Worm (Caenorhabditis elegans): ENCODE measurements around the gene lin-39.
A peak's percentile ranks its signal among the peaks of the same experiment; 100 is the strongest.

The lin-39 gene

DNA sequence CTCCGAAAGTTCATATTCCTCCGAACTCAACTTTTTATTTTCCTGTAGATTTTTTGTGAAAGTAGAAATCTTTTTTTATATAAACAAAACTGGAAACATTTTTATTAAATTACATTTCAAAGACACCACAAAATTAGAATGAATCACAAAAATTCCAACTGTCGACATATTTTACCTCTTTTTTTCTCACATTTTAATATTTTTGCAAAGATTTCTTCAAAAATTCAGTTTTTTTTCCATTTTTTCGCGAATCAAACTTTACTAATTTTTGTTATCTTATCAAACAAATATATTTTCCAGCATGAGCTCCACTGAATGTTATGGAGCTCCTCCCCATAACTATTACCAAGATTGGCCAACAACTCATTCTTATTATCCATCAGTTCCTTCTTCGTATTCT, 18.9 kb upstream of the lin-39 start, which contains the start of gene ceh-13:
ceh-13 (plus strand) TSS at position 301 of the 400 bp plus-strand sequence.
- TF ChIP-seq elt-1 (tag; optimal IDR thresholded peaks at IDR 0.05) (no peak), lsy-12 (tag; optimal IDR thresholded peaks at IDR 0.05) (no peak), ceh-28 (tag; optimal IDR thresholded peaks at IDR 0.05) (no peak), ceh-82 (tag; optimal IDR thresholded peaks at IDR 0.05) (no peak), hmg-11 (tag; optimal IDR thresholded peaks at IDR 0.05) (no peak), mml-1 (tag; optimal IDR thresholded peaks at IDR 0.05) (no peak), ceh-9 (tag; optimal IDR thresholded peaks at IDR 0.05) (no peak), lin-39 (tag; optimal IDR thresholded peaks at IDR 0.05) (no peak), pqm-1 (tag; optimal IDR thresholded peaks at IDR 0.05) (no peak), nhr-237 (tag; optimal IDR thresholded peaks at IDR 0.05) (no peak)

DNA sequence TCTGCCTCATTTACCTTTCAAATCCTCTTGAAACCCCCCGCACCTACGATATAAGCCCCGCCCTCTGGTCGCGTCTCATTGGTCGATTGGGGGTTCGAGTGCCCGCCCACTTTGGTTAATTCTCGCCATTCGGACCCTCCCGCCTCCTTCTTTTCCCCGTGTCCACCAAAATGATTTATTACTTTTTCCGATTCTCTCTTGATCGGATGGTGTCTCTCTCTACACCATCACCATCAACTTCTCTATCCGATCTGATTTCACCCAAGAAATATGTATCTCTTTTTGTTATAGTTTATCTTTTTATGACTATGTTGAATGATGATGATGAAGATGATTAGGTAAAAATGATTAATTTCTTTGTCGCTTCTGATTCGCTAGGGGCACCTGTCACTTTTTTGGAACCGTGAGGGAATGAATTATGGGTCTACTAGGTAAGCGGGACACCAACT, 18.3 kb upstream of the lin-39 start:
- TF ChIP-seq daf-12 (tag; optimal IDR thresholded peaks at IDR 0.05): no peak
- TF ChIP-seq unc-62 (GFP tag; optimal IDR thresholded peaks at IDR 0.05): peak; percentile 60
- no peak for TF ChIP-seq pqm-1 (tag; optimal IDR thresholded peaks at IDR 0.05)
- no peak for TF ChIP-seq unc-39 (tag; optimal IDR thresholded peaks at IDR 0.05)
- no peak for TF ChIP-seq aly-2 (tag; optimal IDR thresholded peaks at IDR 0.05)
- TF ChIP-seq ceh-82 (tag; optimal IDR thresholded peaks at IDR 0.05): no peak
- TF ChIP-seq tbx-2 (tag; optimal IDR thresholded peaks at IDR 0.05): no peak
- no peak for TF ChIP-seq ztf-4 (tag; optimal IDR thresholded peaks at IDR 0.05)
- no peak for TF ChIP-seq nhr-12 (tag; optimal IDR thresholded peaks at IDR 0.05)
- TF ChIP-seq nhr-25 (tag; optimal IDR thresholded peaks at IDR 0.05): peak; percentile 34
- peak; percentile 75 for TF ChIP-seq elt-1 (tag; optimal IDR thresholded peaks at IDR 0.05)
- no peak for TF ChIP-seq elt-3 (tag; optimal IDR thresholded peaks at IDR 0.05)
- no peak for TF ChIP-seq fkh-2 (tag; optimal IDR thresholded peaks at IDR 0.05)
- no peak for TF ChIP-seq eor-1 (tag; optimal IDR thresholded peaks at IDR 0.05)
- TF ChIP-seq lin-39 (tag; optimal IDR thresholded peaks at IDR 0.05): no peak
- no peak for TF ChIP-seq ZK546.5 (tag; optimal IDR thresholded peaks at IDR 0.05)
- no peak for TF ChIP-seq nhr-76 (tag; optimal IDR thresholded peaks at IDR 0.05)
- no peak for TF ChIP-seq lin-15B (tag; optimal IDR thresholded peaks at IDR 0.05)
- TF ChIP-seq hmg-11 (tag; optimal IDR thresholded peaks at IDR 0.05): no peak
- TF ChIP-seq R02D3.7 (tag; optimal IDR thresholded peaks at IDR 0.05): no peak
- no peak for TF ChIP-seq nhr-43 (tag; optimal IDR thresholded peaks at IDR 0.05; ENCODE audit: poor library complexity, severe bottlenecking)
- TF ChIP-seq nfya-1 (tag; optimal IDR thresholded peaks at IDR 0.05; ENCODE audit: insufficient read depth): peak; percentile 95
- TF ChIP-seq ama-1 (optimal IDR thresholded peaks at IDR 0.05): no peak
- no peak for TF ChIP-seq zag-1 (tag; optimal IDR thresholded peaks at IDR 0.05)

DNA sequence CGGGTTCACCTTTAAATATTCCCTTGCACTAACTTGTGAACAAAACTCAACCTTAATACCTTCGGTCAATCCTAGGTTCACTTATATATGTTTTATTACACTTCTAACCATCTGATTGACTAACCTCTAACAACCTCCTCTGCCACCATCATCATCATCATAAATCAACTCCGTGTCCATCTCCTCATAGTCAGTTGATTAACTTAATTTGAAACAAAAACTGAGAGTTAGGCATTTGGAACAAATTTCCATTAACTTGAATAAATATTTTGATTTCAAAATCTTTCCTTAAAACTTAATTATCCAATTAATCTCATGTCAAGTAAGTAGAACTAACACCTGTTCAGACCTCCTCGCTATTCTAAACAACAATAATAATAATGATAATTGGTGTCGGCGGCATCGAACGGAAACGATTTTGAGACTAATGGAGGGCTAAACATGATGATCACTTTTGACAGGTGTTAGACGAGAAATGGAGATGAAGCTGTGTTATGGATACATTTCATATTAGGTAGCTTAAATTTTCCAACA, 17.3 kb upstream of the lin-39 start:
- no peak for TF ChIP-seq ceh-9 (tag; optimal IDR thresholded peaks at IDR 0.05)
- no peak for TF ChIP-seq nhr-11 (tag; optimal IDR thresholded peaks at IDR 0.05)
- TF ChIP-seq nhr-77 (tag; optimal IDR thresholded peaks at IDR 0.05): no peak
- TF ChIP-seq pqm-1 (tag; optimal IDR thresholded peaks at IDR 0.05): no peak
- TF ChIP-seq R02D3.7 (tag; optimal IDR thresholded peaks at IDR 0.05): no peak
- no peak for TF ChIP-seq pha-4 (tag; optimal IDR thresholded peaks at IDR 0.05)

DNA sequence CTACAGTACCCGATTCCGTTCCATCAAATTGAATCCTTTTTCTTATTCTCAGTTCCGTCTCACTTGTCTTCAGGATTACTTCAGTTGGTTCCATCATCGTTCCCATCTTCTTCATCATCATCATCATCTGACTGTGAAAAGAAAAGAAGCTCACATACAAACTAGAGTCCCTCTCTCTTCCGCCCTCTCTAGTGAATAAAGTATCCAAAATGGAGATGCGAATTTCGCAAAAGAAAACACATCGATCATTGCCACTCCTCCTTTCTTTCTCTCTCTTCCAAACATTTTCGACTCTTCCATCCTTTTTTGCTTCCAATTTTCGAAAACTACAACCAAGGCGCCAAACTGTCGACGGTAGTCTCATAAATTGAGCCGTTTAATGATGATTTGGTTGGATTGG, 16.4 kb upstream of the lin-39 start:
- TF ChIP-seq nfya-1 (tag; optimal IDR thresholded peaks at IDR 0.05; ENCODE audit: insufficient read depth): peak; percentile 37
- peak; percentile 63 for TF ChIP-seq unc-62 (GFP tag; optimal IDR thresholded peaks at IDR 0.05)
- no peak for TF ChIP-seq nhr-28 (tag; optimal IDR thresholded peaks at IDR 0.05)

DNA sequence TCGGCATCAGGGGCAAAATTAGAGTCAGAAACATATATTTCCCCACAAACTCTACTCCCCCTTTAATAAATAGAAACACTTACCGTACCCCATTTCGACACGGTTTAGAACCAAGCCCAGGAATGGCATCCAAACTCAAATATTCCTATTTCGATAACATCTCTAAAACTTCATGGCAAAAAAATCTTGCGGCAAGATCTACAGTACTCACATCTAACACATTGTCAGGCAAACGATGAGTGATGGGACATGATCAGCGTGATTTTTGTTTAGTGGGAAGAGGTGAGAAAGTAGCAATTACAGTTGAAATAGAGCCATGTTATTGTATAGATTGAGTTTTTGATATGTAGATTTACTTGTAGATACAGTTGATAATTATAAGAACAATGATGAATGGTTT, 14.5 kb upstream of the lin-39 start:
- TF ChIP-seq nhr-76 (tag; optimal IDR thresholded peaks at IDR 0.05) (no peak), nhr-25 (tag; optimal IDR thresholded peaks at IDR 0.05) (peak; percentile 21), nhr-23 (tag; optimal IDR thresholded peaks at IDR 0.05) (no peak), elt-1 (tag; optimal IDR thresholded peaks at IDR 0.05) (peak; percentile 87)
